Comparison of ENCODE assay signal across 8 worm cellular contexts in genomic region chrII:12659676-12660371, ce11.
TF ChIP-seq lines count a peak whose summit lies in the region.

No protein-coding gene starts in this region.

TF ChIP-seq in whole organism, L1 larva, 84 proteins besides CTCF, POLR2A, EP300 and RAD21 (continues in another document):
- TF ChIP-seq skn-1 (tag; optimal IDR thresholded peaks at IDR 0.05; lab: Kevin White, UChicago) = no peak
- no peak for TF ChIP-seq sptf-1 (tag; optimal IDR thresholded peaks at IDR 0.05; lab: Kevin White, UChicago)
- no peak for TF ChIP-seq sox-4 (tag; optimal IDR thresholded peaks at IDR 0.05; lab: Kevin White, UChicago)
- peak; percentile 59 for TF ChIP-seq unc-130 (tag; optimal IDR thresholded peaks at IDR 0.05; lab: Kevin White, UChicago)
- TF ChIP-seq zag-1 (tag; optimal IDR thresholded peaks at IDR 0.05; lab: Kevin White, UChicago) = no peak
- TF ChIP-seq egl-27 (tag; optimal IDR thresholded peaks at IDR 0.05; lab: Kevin White, UChicago) = no peak
- no peak for TF ChIP-seq Y116A8C.19 (tag; optimal IDR thresholded peaks at IDR 0.05; lab: Kevin White, UChicago; ENCODE audit: borderline replicate concordance)
- no peak for TF ChIP-seq aha-1 (tag; optimal IDR thresholded peaks at IDR 0.05; lab: Kevin White, UChicago)
- no peak for TF ChIP-seq nhr-77 (tag; optimal IDR thresholded peaks at IDR 0.05; lab: Kevin White, UChicago)
- no peak for TF ChIP-seq pag-3 (tag; optimal IDR thresholded peaks at IDR 0.05; lab: Kevin White, UChicago; ENCODE audit: borderline replicate concordance, insufficient read depth)
- TF ChIP-seq nhr-19 (GFP tag; conservative IDR thresholded peaks at IDR 0.05; lab: Robert Waterston, UW) = peak; percentile 52

TF ChIP-seq in whole organism, L2 larva, 48 proteins besides CTCF, POLR2A, EP300 and RAD21 (continues in another document):
- TF ChIP-seq ztf-4 (tag; optimal IDR thresholded peaks at IDR 0.05; lab: Kevin White, UChicago) = no peak
- peak; percentile 56 for TF ChIP-seq sma-9 (GFP tag; optimal IDR thresholded peaks at IDR 0.05; lab: Kevin White, UChicago)
- no peak for TF ChIP-seq sma-9 (tag; optimal IDR thresholded peaks at IDR 0.05; lab: Kevin White, UChicago)
- TF ChIP-seq sem-4 (tag; optimal IDR thresholded peaks at IDR 0.05; lab: Kevin White, UChicago) = peak; percentile 69
- peak; percentile 49 for TF ChIP-seq F13H6.1 (tag; optimal IDR thresholded peaks at IDR 0.05; lab: Kevin White, UChicago)
- no peak for TF ChIP-seq aly-2 (tag; optimal IDR thresholded peaks at IDR 0.05; lab: Kevin White, UChicago)
- no peak for TF ChIP-seq nhr-77 (tag; optimal IDR thresholded peaks at IDR 0.05; lab: Kevin White, UChicago)
- peak in 1 of 2 experiments; percentile 16 for TF ChIP-seq mdl-1 (tag; optimal IDR thresholded peaks at IDR 0.05; lab: Kevin White, UChicago)
- peak; percentile 59 for TF ChIP-seq C34F6.9 (tag; optimal IDR thresholded peaks at IDR 0.05; lab: Kevin White, UChicago)
- TF ChIP-seq elt-3 (tag; optimal IDR thresholded peaks at IDR 0.05; lab: Kevin White, UChicago) = no peak
- TF ChIP-seq unc-55 (GFP tag; optimal IDR thresholded peaks at IDR 0.05; lab: Kevin White, UChicago) = peak; percentile 45

TF ChIP-seq in whole organism, L3 larva, 47 proteins besides CTCF, POLR2A, EP300 and RAD21 (continues in another document):
- TF ChIP-seq egl-5 (tag; optimal IDR thresholded peaks at IDR 0.05; lab: Kevin White, UChicago) (peak; percentile 2), unc-39 (tag; optimal IDR thresholded peaks at IDR 0.05; lab: Kevin White, UChicago) (no peak), daf-12 (tag; optimal IDR thresholded peaks at IDR 0.05; lab: Kevin White, UChicago) (no peak), nhr-76 (tag; optimal IDR thresholded peaks at IDR 0.05; lab: Kevin White, UChicago) (no peak), ceh-9 (tag; optimal IDR thresholded peaks at IDR 0.05; lab: Kevin White, UChicago) (no peak), snpc-4 (tag; optimal IDR thresholded peaks at IDR 0.05; lab: Kevin White, UChicago) (peak; percentile 34), elt-2 (tag; optimal IDR thresholded peaks at IDR 0.05; lab: Kevin White, UChicago) (no peak), fkh-10 (GFP tag; optimal IDR thresholded peaks at IDR 0.05; lab: Kevin White, UChicago) (no peak), hmg-11 (tag; optimal IDR thresholded peaks at IDR 0.05; lab: Kevin White, UChicago) (peak; percentile 38), lin-15B (tag; optimal IDR thresholded peaks at IDR 0.05; lab: Kevin White, UChicago) (peak; percentile 22), lin-39 (tag; optimal IDR thresholded peaks at IDR 0.05; lab: Kevin White, UChicago) (peak; percentile 47), nfya-1 (tag; optimal IDR thresholded peaks at IDR 0.05; lab: Kevin White, UChicago; ENCODE audit: insufficient read depth) (peak; percentile 38)

TF ChIP-seq in whole organism, L4 larva, 104 proteins besides CTCF, POLR2A, EP300 and RAD21 (continues in another document):
- TF ChIP-seq mdl-1 (tag; optimal IDR thresholded peaks at IDR 0.05; lab: Kevin White, UChicago) (peak in 1 of 2 experiments; percentile 42), vab-7 (GFP tag; IDR thresholded peaks at IDR 0.05; lab: Robert Waterston, UW) (0 out of 2 replicates have a peak, but pooled peaks have one; percentile 14), nhr-28 (tag; optimal IDR thresholded peaks at IDR 0.05; lab: Kevin White, UChicago) (peak; percentile 0), lir-3 (tag; optimal IDR thresholded peaks at IDR 0.05; lab: Kevin White, UChicago) (no peak), zfp-3 (GFP tag; conservative IDR thresholded peaks at IDR 0.05; lab: Robert Waterston, UW) (no peak), nhr-25 (tag; optimal IDR thresholded peaks at IDR 0.05; lab: Kevin White, UChicago; ENCODE audit: borderline replicate concordance, insufficient read depth) (no peak), mep-1 (tag; optimal IDR thresholded peaks at IDR 0.05; lab: Kevin White, UChicago) (peak; percentile 27), hif-1 (tag; optimal IDR thresholded peaks at IDR 0.05; lab: Kevin White, UChicago) (peak in 1 of 2 experiments; percentile 48), ces-1 (GFP tag; optimal IDR thresholded peaks at IDR 0.05; lab: Kevin White, UChicago) (peak; percentile 34), daf-16 (GFP tag; optimal IDR thresholded peaks at IDR 0.05; lab: Kevin White, UChicago) (peak in 1 of 2 experiments; percentile 26), daf-16 (tag; optimal IDR thresholded peaks at IDR 0.05; lab: Kevin White, UChicago) (no peak)

TF ChIP-seq in whole organism, early embryonic, 17 proteins besides CTCF, POLR2A, EP300 and RAD21:
- TF ChIP-seq B0310.2 (tag; optimal IDR thresholded peaks at IDR 0.05; lab: Kevin White, UChicago) (no peak), scrt-1 (GFP tag; IDR thresholded peaks at IDR 0.05; lab: Robert Waterston, UW) (no peak), hmbx-1 (tag; optimal IDR thresholded peaks at IDR 0.05; lab: Kevin White, UChicago) (no peak), ceh-36 (tag; optimal IDR thresholded peaks at IDR 0.05; lab: Kevin White, UChicago) (peak; percentile 87), tbx-11 (GFP tag; IDR thresholded peaks at IDR 0.05; lab: Robert Waterston, UW) (no peak)

TF ChIP-seq in whole organism, late embryonic, 69 proteins besides CTCF, POLR2A, EP300 and RAD21:
- TF ChIP-seq dve-1 (tag; optimal IDR thresholded peaks at IDR 0.05; lab: Kevin White, UChicago) (peak; percentile 81), ceh-18 (tag; optimal IDR thresholded peaks at IDR 0.05; lab: Kevin White, UChicago) (peak; percentile 73), hlh-8 (tag; optimal IDR thresholded peaks at IDR 0.05; lab: Kevin White, UChicago) (peak; percentile 80), rnt-1 (tag; optimal IDR thresholded peaks at IDR 0.05; lab: Kevin White, UChicago) (peak; percentile 24), pax-1 (tag; optimal IDR thresholded peaks at IDR 0.05; lab: Kevin White, UChicago) (no peak), ceh-31 (tag; optimal IDR thresholded peaks at IDR 0.05; lab: Kevin White, UChicago) (peak; percentile 36), sox-4 (tag; optimal IDR thresholded peaks at IDR 0.05; lab: Kevin White, UChicago) (no peak), hlh-6 (tag; optimal IDR thresholded peaks at IDR 0.05; lab: Kevin White, UChicago) (no peak), unc-42 (tag; optimal IDR thresholded peaks at IDR 0.05; lab: Kevin White, UChicago) (peak; percentile 47), fkh-10 (GFP tag; optimal IDR thresholded peaks at IDR 0.05; lab: Kevin White, UChicago) (no peak)

TF ChIP-seq in whole organism, mixed stage, embryonic, 35 proteins besides CTCF, POLR2A, EP300 and RAD21:
- TF ChIP-seq ham-2 (GFP tag; optimal IDR thresholded peaks at IDR 0.05; lab: Kevin White, UChicago) (no peak), hlh-1 (tag; optimal IDR thresholded peaks at IDR 0.05; lab: Kevin White, UChicago) (peak; percentile 66), ces-1 (GFP tag; optimal IDR thresholded peaks at IDR 0.05; lab: Kevin White, UChicago) (peak; percentile 36)

TF ChIP-seq in whole organism, young adult, 124 proteins besides CTCF, POLR2A, EP300 and RAD21:
- no peak for TF ChIP-seq nhr-27 (tag; optimal IDR thresholded peaks at IDR 0.05; lab: Kevin White, UChicago)
- TF ChIP-seq nfyb-1 (GFP tag; IDR thresholded peaks at IDR 0.05; lab: Robert Waterston, UW) = no peak
- no peak for TF ChIP-seq gei-17 (GFP tag; optimal IDR thresholded peaks at IDR 0.05; lab: Kevin White, UChicago)
- no peak for TF ChIP-seq attf-6 (GFP tag; IDR thresholded peaks at IDR 0.05; lab: Robert Waterston, UW)
- no peak for TF ChIP-seq rec-8 (tag; optimal IDR thresholded peaks at IDR 0.05; lab: Kevin White, UChicago)
- peak; percentile 30 for TF ChIP-seq K12H6.12 (tag; optimal IDR thresholded peaks at IDR 0.05; lab: Kevin White, UChicago)
- no peak for TF ChIP-seq F57C9.4 (tag; optimal IDR thresholded peaks at IDR 0.05; lab: Kevin White, UChicago)
- 0 out of 2 replicates have a peak, but pooled peaks have one; percentile 69 for TF ChIP-seq F37B4.10 (GFP tag; IDR thresholded peaks at IDR 0.05; lab: Robert Waterston, UW)
- TF ChIP-seq hmg-1.2 (GFP tag; IDR thresholded peaks at IDR 0.05; lab: Robert Waterston, UW) = peak; percentile 57
- no peak for TF ChIP-seq him-1 (tag; optimal IDR thresholded peaks at IDR 0.05; lab: Kevin White, UChicago)
- no peak for TF ChIP-seq hsf-1 (GFP tag; IDR thresholded peaks at IDR 0.05; lab: Robert Waterston, UW)
- no peak for TF ChIP-seq cebp-1 (GFP tag; IDR thresholded peaks at IDR 0.05; lab: Robert Waterston, UW)
- peak; percentile 14 for TF ChIP-seq cebp-1 (tag; optimal IDR thresholded peaks at IDR 0.05; lab: Kevin White, UChicago)
- TF ChIP-seq zfh-2 (GFP tag; conservative IDR thresholded peaks at IDR 0.05; lab: Robert Waterston, UW) = 0 out of 2 replicates have a peak, but pooled peaks have one; percentile 20
- no peak for TF ChIP-seq ztf-6 (GFP tag; IDR thresholded peaks at IDR 0.05; lab: Robert Waterston, UW)
- TF ChIP-seq lin-35 (GFP tag; optimal IDR thresholded peaks at IDR 0.05; lab: Kevin White, UChicago) = peak in 1 of 3 experiments; percentile 45
